Worm (Caenorhabditis elegans) whole organism, early embryonic: ENCODE results near the gene nlp-46.

Experiments
- ceh-13 ChIP-seq: fragments of 200-800 bp; sonication (Bioruptor generic); optimal IDR thresholded peaks from 2 replicates; lab custom pipeline; 2018; ENCODE audit warnings: mild to moderate bottlenecking, missing genetic modification characterization, missing compliant biosample characterization
- ceh-36 ChIP-seq: sonication (generic microtip); optimal IDR thresholded peaks from 2 replicates; lab custom pipeline; 2016; ENCODE audit warnings: missing genetic modification characterization, inconsistent platforms, missing compliant biosample characterization
- pes-1 ChIP-seq: fragments of 200-800 bp; sonication (Bioruptor generic); IDR thresholded peaks from 2 replicates; pipeline ENCODE4 v1.3.6; 2022; ENCODE audit warnings: missing genetic modification reagents, missing genetic modification characterization, missing compliant biosample characterization
- scrt-1 ChIP-seq: fragments of 200-800 bp; sonication (Bioruptor generic); IDR thresholded peaks from 2 replicates; pipeline ENCODE4 v1.3.6; 2022; ENCODE audit warnings: missing genetic modification characterization, missing compliant biosample characterization
- sea-1 ChIP-seq: fragments of 200-800 bp; sonication (Bioruptor generic); conservative IDR thresholded peaks from 2 replicates; pipeline ENCODE4 v1.3.6; 2022; ENCODE audit warnings: missing genetic modification characterization, missing compliant biosample characterization
- tbx-11 ChIP-seq: fragments of 200-800 bp; sonication (Bioruptor generic); IDR thresholded peaks from 2 replicates; pipeline ENCODE4 v1.3.6; 2022; ENCODE audit warnings: missing genetic modification characterization, missing compliant biosample characterization
- tbx-37 ChIP-seq: fragments of 200-800 bp; sonication (Bioruptor generic); conservative IDR thresholded peaks from 2 replicates; pipeline ENCODE4 v1.3.6; 2022; ENCODE audit warnings: missing genetic modification reagents, missing genetic modification characterization, missing compliant biosample characterization

DNA sequence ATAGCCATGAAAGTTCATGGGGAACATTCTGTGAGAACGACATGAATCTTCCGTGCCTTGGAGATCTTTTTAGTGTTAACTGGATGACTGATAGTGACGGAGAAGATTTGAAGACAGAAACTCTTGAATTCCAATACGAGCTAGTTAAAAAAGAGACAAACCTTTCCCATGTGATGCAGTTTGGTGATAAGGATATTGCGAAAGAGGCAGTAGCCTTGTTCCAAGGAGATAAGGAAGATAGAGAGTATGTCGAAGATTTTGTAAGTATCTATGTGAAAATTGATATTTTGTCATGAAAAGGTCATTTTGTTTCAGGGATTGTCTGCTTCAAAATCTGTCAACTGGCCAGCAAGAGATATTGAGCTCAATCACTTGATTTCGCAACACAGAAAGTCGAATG lies 7.8 kb upstream of the nlp-46 start:
- TF ChIP-seq pes-1 (GFP tag; lab: Robert Waterston, UW) (no peak), ceh-13 (GFP tag; lab: Kevin White, UChicago) (no peak), tbx-11 (GFP tag; lab: Robert Waterston, UW) (no peak), scrt-1 (GFP tag; lab: Robert Waterston, UW) (no peak), tbx-37 (no peak), ceh-36 (tag; lab: Kevin White, UChicago) (no peak), sea-1 (no peak)
